Fruit fly (Drosophila melanogaster) whole organism, embryonic: ENCODE data around the gene CG42571.

Experiments used
- Atf6 ChIP-seq: fragments of 200-800 bp; sonication (Bioruptor generic); IDR thresholded peaks from 2 replicates; pipeline ENCODE4 v1.3.6; 2022; ENCODE audit warnings: missing biosample characterization, missing genetic modification characterization
- Awh ChIP-seq: fragments of 200-800 bp; sonication (Bioruptor generic); IDR thresholded peaks from 2 replicates; pipeline ENCODE4, ENCODE4 v1.3.6; 2022; ENCODE audit warnings: missing biosample characterization, missing genetic modification characterization
- CG11456 ChIP-seq: fragments of 200-800 bp; sonication (Bioruptor generic); IDR thresholded peaks from 3 replicates; pipeline ENCODE4 v1.3.6; 2022; ENCODE audit warnings: missing biosample characterization, missing genetic modification characterization
- CG12299 ChIP-seq: fragments of 200-800 bp; sonication (Bioruptor generic); optimal IDR thresholded peaks from 2 replicates; lab custom pipeline; 2018; ENCODE audit warnings: missing biosample characterization, mild to moderate bottlenecking, missing genetic modification characterization
- CG1233 ChIP-seq: fragments of 200-800 bp; sonication (Bioruptor generic); optimal IDR thresholded peaks from 4 replicates; lab custom pipeline; 2018; ENCODE audit warnings: missing biosample characterization, mild to moderate bottlenecking, missing genetic modification characterization
- CG14965 ChIP-seq: fragments of 200-800 bp; sonication (Bioruptor generic); optimal IDR thresholded peaks from 2 replicates; lab custom pipeline; 2016; ENCODE audit warnings: missing biosample characterization, missing genetic modification characterization, borderline replicate concordance
- CG17612 ChIP-seq: fragments of 200-800 bp; sonication (Bioruptor generic); IDR thresholded peaks from 2 replicates; pipeline ENCODE4 v1.3.6; 2022; ENCODE audit warnings: missing biosample characterization, missing genetic modification characterization
- CG17802 ChIP-seq: fragments of 200-800 bp; sonication (Bioruptor generic); optimal IDR thresholded peaks from 2 replicates; lab custom pipeline; 2018; ENCODE audit warnings: missing biosample characterization, mild to moderate bottlenecking, missing genetic modification characterization, moderate library complexity
- CG32767 ChIP-seq: fragments of 200-800 bp; sonication (Bioruptor generic); IDR thresholded peaks from 2 replicates; pipeline ENCODE4 v1.3.6; 2022; ENCODE audit warnings: missing biosample characterization, missing genetic modification characterization
- CG32772 ChIP-seq: fragments of 200-800 bp; sonication (Bioruptor generic); IDR thresholded peaks from 2 replicates; pipeline ENCODE4 v1.3.6; 2022; ENCODE audit warnings: missing biosample characterization, missing genetic modification characterization
- CG3281 ChIP-seq: fragments of 200-800 bp; sonication (Bioruptor generic); optimal IDR thresholded peaks from 3 replicates; lab custom pipeline; 2017; ENCODE audit warnings: missing biosample characterization, mild to moderate bottlenecking, missing genetic modification characterization
- CG4360 ChIP-seq: fragments of 200-800 bp; sonication (Bioruptor generic); IDR thresholded peaks from 2 replicates; pipeline ENCODE4 v1.3.6; 2022; ENCODE audit warnings: missing biosample characterization, missing genetic modification characterization
- CG4424 ChIP-seq: fragments of 200-800 bp; sonication (Bioruptor generic); optimal IDR thresholded peaks from 3 replicates; lab custom pipeline; 2016; ENCODE audit warnings: missing biosample characterization, missing genetic modification characterization
- CG4617 ChIP-seq: fragments of 200-800 bp; sonication (Bioruptor generic); optimal IDR thresholded peaks from 3 replicates; lab custom pipeline; 2016; ENCODE audit warnings: missing biosample characterization, missing genetic modification characterization, borderline replicate concordance
- CG4730 ChIP-seq: fragments of 200-800 bp; sonication (Bioruptor generic); IDR thresholded peaks from 2 replicates; pipeline ENCODE4 v1.3.6; 2022; ENCODE audit warnings: missing biosample characterization, missing genetic modification characterization
- CG6175 ChIP-seq: fragments of 200-800 bp; sonication (Bioruptor generic); IDR thresholded peaks from 3 replicates; pipeline ENCODE4 v1.3.6; 2022; ENCODE audit warnings: missing biosample characterization, missing genetic modification characterization
- CG8290 ChIP-seq, 3 experiments: fragments of 200-800 bp; sonication (Bioruptor generic); optimal IDR thresholded peaks; 2 replicates each; lab custom pipeline; 2016 to 2019; ENCODE audit warnings: missing biosample characterization in 3 of 3, missing genetic modification characterization in 3 of 3, mild to moderate bottlenecking in 2 of 3, moderate library complexity in 1 of 3
- CG9876 ChIP-seq: fragments of 200-800 bp; sonication (Bioruptor generic); optimal IDR thresholded peaks from 2 replicates; lab custom pipeline; 2016; ENCODE audit warnings: missing biosample characterization, missing genetic modification characterization
- Camta ChIP-seq: fragments of 200-800 bp; sonication (Bioruptor generic); optimal IDR thresholded peaks from 2 replicates; lab custom pipeline; 2016; ENCODE audit warnings: missing biosample characterization, missing genetic modification characterization
- Elba2 ChIP-seq: fragments of 200-800 bp; sonication (Bioruptor generic); optimal IDR thresholded peaks from 3 replicates; lab custom pipeline; 2016; ENCODE audit warnings: missing biosample characterization, missing genetic modification characterization
- Fer1 ChIP-seq: fragments of 200-800 bp; sonication (Bioruptor generic); optimal IDR thresholded peaks from 2 replicates; lab custom pipeline; 2017; ENCODE audit warnings: missing biosample characterization, mild to moderate bottlenecking, missing genetic modification characterization
- Fer2 ChIP-seq: fragments of 200-800 bp; sonication (Bioruptor generic); optimal IDR thresholded peaks from 2 replicates; lab custom pipeline; 2018; ENCODE audit warnings: missing biosample characterization, mild to moderate bottlenecking, missing genetic modification characterization, moderate library complexity
- HHEX ChIP-seq: fragments of 200-800 bp; sonication (Bioruptor generic); optimal IDR thresholded peaks from 3 replicates; lab custom pipeline; 2017; ENCODE audit warnings: missing biosample characterization, mild to moderate bottlenecking, missing genetic modification characterization, missing genetic modification reagents
- HLHmδ ChIP-seq: fragments of 200-800 bp; sonication (Bioruptor generic); optimal IDR thresholded peaks from 2 replicates; lab custom pipeline; 2018; ENCODE audit warnings: missing biosample characterization, mild to moderate bottlenecking, missing genetic modification characterization, moderate library complexity
- Mad ChIP-seq: fragments of 200-800 bp; sonication (Bioruptor generic); optimal IDR thresholded peaks from 2 replicates; lab custom pipeline; 2016; ENCODE audit warnings: missing biosample characterization, missing genetic modification characterization
- Med ChIP-seq: fragments of 200-800 bp; sonication (Bioruptor generic); peaks from one replicate; lab custom pipeline; 2016; ENCODE audit warnings: missing biosample characterization, missing genetic modification characterization, mild to moderate bottlenecking, inconsistent platforms, moderate library complexity
- Nf-YC ChIP-seq: fragments of 200-800 bp; optimal IDR thresholded peaks from 3 replicates; lab custom pipeline; 2019; ENCODE audit warnings: missing biosample characterization, mild to moderate bottlenecking, missing genetic modification characterization, moderate library complexity
- Pdp1 ChIP-seq, 2 experiments: fragments of 200-800 bp; sonication (Bioruptor generic); optimal IDR thresholded peaks; 3 replicates each; lab custom pipeline; 2016; ENCODE audit warnings: missing biosample characterization in 2 of 2, missing genetic modification characterization in 2 of 2, mild to moderate bottlenecking in 1 of 2, moderate library complexity in 1 of 2
- Scr ChIP-seq: fragments of 200-800 bp; sonication (Bioruptor generic); IDR thresholded peaks from 2 replicates; pipeline ENCODE4 v1.3.6; 2022; ENCODE audit warnings: missing biosample characterization, missing genetic modification characterization; ENCODE audit not compliant: partially characterized antibody
- abd-A ChIP-seq: fragments of 200-800 bp; sonication (Bioruptor generic); optimal IDR thresholded peaks from 3 replicates; lab custom pipeline; 2019; ENCODE audit warnings: missing biosample characterization, mild to moderate bottlenecking, missing genetic modification characterization, moderate library complexity
- bbx ChIP-seq: fragments of 200-800 bp; sonication (Bioruptor generic); IDR thresholded peaks from 2 replicates; pipeline ENCODE4 v1.3.6; 2022; ENCODE audit warnings: missing biosample characterization, missing genetic modification characterization; ENCODE audit not compliant: partially characterized antibody
- cato ChIP-seq: fragments of 200-800 bp; sonication (Bioruptor generic); optimal IDR thresholded peaks from 2 replicates; lab custom pipeline; 2016; ENCODE audit warnings: missing biosample characterization, missing genetic modification characterization, borderline replicate concordance
- cg ChIP-seq: fragments of 200-800 bp; sonication (Bioruptor generic); optimal IDR thresholded peaks from 3 replicates; lab custom pipeline; 2019; ENCODE audit warnings: missing biosample characterization, mild to moderate bottlenecking, missing genetic modification characterization, moderate library complexity
- disco-r ChIP-seq: fragments of 200-800 bp; sonication (Bioruptor generic); optimal IDR thresholded peaks from 2 replicates; lab custom pipeline; 2016; ENCODE audit warnings: missing biosample characterization, missing genetic modification characterization
- gce ChIP-seq: fragments of 200-800 bp; sonication (Bioruptor generic); IDR thresholded peaks from 3 replicates; pipeline ENCODE4 v1.3.6; 2022; ENCODE audit warnings: missing biosample characterization, missing genetic modification characterization
- gcm2 ChIP-seq: fragments of 200-800 bp; sonication (Bioruptor generic); optimal IDR thresholded peaks from 2 replicates; lab custom pipeline; 2016; ENCODE audit warnings: missing biosample characterization, missing genetic modification characterization
- gro ChIP-seq: fragments of 200-800 bp; sonication (Bioruptor generic); optimal IDR thresholded peaks from 2 replicates; lab custom pipeline; 2016; ENCODE audit warnings: missing biosample characterization, missing genetic modification characterization
- jumu ChIP-seq: fragments of 200-800 bp; sonication (Bioruptor generic); optimal IDR thresholded peaks from 3 replicates; lab custom pipeline; 2016; ENCODE audit warnings: missing biosample characterization, missing genetic modification characterization
- klu ChIP-seq: fragments of 200-800 bp; sonication (Bioruptor generic); IDR thresholded peaks from 2 replicates; pipeline ENCODE4 v1.3.6; 2022; ENCODE audit warnings: missing biosample characterization, missing genetic modification characterization
- kni ChIP-seq: fragments of 200-800 bp; sonication (Bioruptor generic); optimal IDR thresholded peaks from 3 replicates; lab custom pipeline; 2017; ENCODE audit warnings: mild to moderate bottlenecking, missing biosample characterization, missing genetic modification reagents, missing genetic modification characterization
- maf-S ChIP-seq: fragments of 200-800 bp; sonication (Bioruptor generic); optimal IDR thresholded peaks from 2 replicates; lab custom pipeline; 2016; ENCODE audit warnings: missing biosample characterization, missing genetic modification characterization
- repo ChIP-seq: fragments of 200-800 bp; sonication (Bioruptor generic); optimal IDR thresholded peaks from 2 replicates; lab custom pipeline; 2016; ENCODE audit warnings: missing biosample characterization, missing genetic modification characterization
- row ChIP-seq: fragments of 200-800 bp; sonication (Bioruptor generic); IDR thresholded peaks from 3 replicates; pipeline ENCODE4 v1.3.6; 2022; ENCODE audit warnings: missing biosample characterization, missing genetic modification characterization
- sisA ChIP-seq: fragments of 200-800 bp; sonication (Bioruptor generic); IDR thresholded peaks from 2 replicates; pipeline ENCODE4 v1.3.6; 2022; ENCODE audit warnings: missing biosample characterization, missing genetic modification characterization
- tio ChIP-seq: fragments of 200-800 bp; sonication (Bioruptor generic); optimal IDR thresholded peaks from 2 replicates; lab custom pipeline; 2017; ENCODE audit warnings: missing biosample characterization, missing genetic modification characterization, inconsistent platforms
- vnd ChIP-seq: fragments of 200-800 bp; sonication (Bioruptor generic); IDR thresholded peaks from 3 replicates; pipeline ENCODE4 v1.3.6; 2022; ENCODE audit warnings: missing biosample characterization, missing genetic modification characterization; ENCODE audit not compliant: partially characterized antibody
- vvl ChIP-seq: fragments of 200-800 bp; sonication (Bioruptor generic); IDR thresholded peaks from 2 replicates; pipeline ENCODE4 v1.3.6; 2022; ENCODE audit warnings: missing biosample characterization, missing genetic modification characterization
- z ChIP-seq: fragments of 200-800 bp; sonication (Bioruptor generic); IDR thresholded peaks from 3 replicates; pipeline ENCODE4 v1.3.6; 2022; ENCODE audit warnings: missing biosample characterization, missing genetic modification characterization
- zfh1 ChIP-seq: fragments of 200-800 bp; sonication (Bioruptor generic); IDR thresholded peaks from 3 replicates; pipeline ENCODE4 v1.3.6; 2022; ENCODE audit warnings: missing biosample characterization, missing genetic modification characterization
- zfh2 ChIP-seq: fragments of 200-800 bp; sonication (Bioruptor generic); optimal IDR thresholded peaks from 2 replicates; lab custom pipeline; 2016; ENCODE audit warnings: missing biosample characterization, missing genetic modification characterization

The CG42571 gene

DNA sequence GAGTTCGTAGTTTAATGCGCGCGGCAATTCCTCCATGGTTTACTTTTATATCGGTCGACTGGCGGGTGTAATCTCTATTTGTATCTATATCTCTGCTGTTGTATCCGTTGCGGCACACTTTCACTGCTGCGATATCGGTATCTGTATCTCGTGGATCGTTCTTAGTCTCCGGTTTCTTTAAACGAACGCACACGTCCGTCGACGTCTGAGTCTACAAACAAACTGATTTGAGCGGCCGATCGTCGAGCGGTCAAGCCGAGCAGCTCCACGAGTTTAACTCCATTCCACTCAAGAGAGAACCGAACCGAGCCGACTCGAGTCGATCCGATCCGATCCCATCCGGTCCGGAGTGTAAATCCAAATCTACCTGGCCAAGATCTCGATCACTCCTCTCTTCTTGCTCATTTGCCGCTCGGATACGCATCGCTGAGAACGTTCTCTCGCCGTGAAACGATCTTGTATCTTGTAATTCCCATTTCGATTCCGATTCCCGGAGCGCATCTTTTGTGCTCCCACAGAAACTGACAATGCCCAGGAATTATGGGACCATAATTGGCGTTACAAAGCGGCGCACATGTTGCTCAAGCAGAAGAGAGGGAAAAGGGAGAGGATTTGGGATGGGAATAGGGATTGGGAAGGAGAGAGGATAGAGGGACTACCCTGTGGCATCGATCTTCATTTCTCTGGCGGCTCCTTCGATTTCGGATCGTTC, 16.5 kb upstream of the CG42571 start, which contains the start of gene comm2 (continued):
- TF ChIP-seq gcm2 (GFP tag; lab: Kevin White, UChicago) (no peak), jumu (GFP tag; lab: Kevin White, UChicago) (no peak), Scr (GFP tag; lab: Robert Waterston, UW) (peak; percentile 51; the same call in 1 of the 2 replicates), Atf6 (GFP tag; lab: Robert Waterston, UW) (no peak), kni (GFP tag; lab: Kevin White, UChicago) (peak; percentile 89), CG4360 (0 out of 2 replicates have a peak, but pooled peaks have one; percentile 28), HLHmδ (GFP tag; lab: Kevin White, UChicago) (peak; percentile 73), CG11456 (GFP tag; lab: Robert Waterston, UW) (no peak), Elba2 (GFP tag; lab: Kevin White, UChicago) (no peak), sisA (GFP tag; lab: Robert Waterston, UW) (no peak), bbx (peak; percentile 70), tio (GFP tag; lab: Kevin White, UChicago) (no peak), maf-S (no peak), Awh (no peak), cg (GFP tag; lab: Kevin White, UChicago) (no peak), zfh1 (GFP tag; lab: Robert Waterston, UW) (no peak), CG32772 (GFP tag; lab: Robert Waterston, UW) (no peak), CG4730 (GFP tag; lab: Robert Waterston, UW) (no peak), CG17802 (tag; lab: Kevin White, UChicago) (no peak), klu (GFP tag; lab: Robert Waterston, UW) (no peak), z (GFP tag; lab: Robert Waterston, UW) (peak; percentile 99), Fer1 (GFP tag; lab: Kevin White, UChicago) (peak; percentile 2), Camta (GFP tag; lab: Kevin White, UChicago) (no peak), row (GFP tag; lab: Robert Waterston, UW) (no peak), CG12299 (no peak), vnd (GFP tag; lab: Robert Waterston, UW) (no peak), abd-A (tag; lab: Kevin White, UChicago) (no peak), CG4424 (no peak), Pdp1 (GFP tag; optimal IDR thresholded peaks at IDR 0.05; lab: Kevin White, UChicago) (no peak), gce (no peak), CG14965 (GFP tag; lab: Kevin White, UChicago) (no peak), disco-r (GFP tag; lab: Kevin White, UChicago) (no peak), CG8290 (GFP tag; optimal IDR thresholded peaks at IDR 0.05; lab: Kevin White, UChicago) (no peak), CG8290 (tag; optimal IDR thresholded peaks at IDR 0.05; lab: Kevin White, UChicago) (peak in 1 of 2 experiments; percentile 19), Fer2 (tag; lab: Kevin White, UChicago) (no peak), CG9876 (GFP tag; lab: Kevin White, UChicago) (no peak), CG3281 (GFP tag; lab: Kevin White, UChicago) (no peak), Med (peak; percentile 74), CG32767 (GFP tag; lab: Robert Waterston, UW) (peak; percentile 31; the same call in 1 of the 2 replicates), gro (GFP tag; lab: Kevin White, UChicago) (no peak), CG1233 (GFP tag; lab: Kevin White, UChicago) (no peak), vvl (GFP tag; lab: Robert Waterston, UW) (peak; percentile 63; the same call in 1 of the 2 replicates), CG4617 (no peak), repo (GFP tag; lab: Kevin White, UChicago) (no peak), Mad (GFP tag; lab: Kevin White, UChicago) (peak; percentile 14), CG6175 (no peak), cato (GFP tag; lab: Kevin White, UChicago) (no peak), HHEX (no peak), Nf-YC (tag; lab: Kevin White, UChicago) (no peak), zfh2 (GFP tag; lab: Kevin White, UChicago) (no peak), CG17612 (GFP tag; lab: Robert Waterston, UW) (no peak)
